Worm (Caenorhabditis elegans) whole organism, late embryonic: ENCODE results near the gene tbx-33.

ENCODE experiments used
- C08G9.2 ChIP-seq: sonication (generic microtip); optimal IDR thresholded peaks from 2 replicates; lab custom pipeline; 2016; ENCODE audit warnings: mild to moderate bottlenecking, missing genetic modification characterization, moderate library complexity, missing compliant biosample characterization
- F13H6.1 ChIP-seq: sonication (generic microtip); optimal IDR thresholded peaks from 2 replicates; lab custom pipeline; 2016; ENCODE audit warnings: missing genetic modification characterization, missing compliant biosample characterization
- ahr-1 ChIP-seq: sonication (generic microtip); optimal IDR thresholded peaks from 2 replicates; lab custom pipeline; 2016; ENCODE audit warnings: missing genetic modification characterization, missing compliant biosample characterization
- ceh-19 ChIP-seq: fragments of 200-800 bp; sonication (Bioruptor generic); optimal IDR thresholded peaks from 2 replicates; lab custom pipeline; 2018; ENCODE audit warnings: mild to moderate bottlenecking, missing genetic modification characterization, missing compliant biosample characterization
- ceh-22 ChIP-seq: sonication (generic microtip); optimal IDR thresholded peaks from 2 replicates; lab custom pipeline; 2017; ENCODE audit warnings: missing biosample characterization, missing genetic modification characterization
- ceh-24 ChIP-seq: sonication (generic microtip); optimal IDR thresholded peaks from 2 replicates; lab custom pipeline; 2016; ENCODE audit warnings: mild to moderate bottlenecking, missing genetic modification characterization, missing compliant biosample characterization
- ceh-34 ChIP-seq: sonication (generic microtip); optimal IDR thresholded peaks from 2 replicates; lab custom pipeline; 2016; ENCODE audit warnings: mild to moderate bottlenecking, missing genetic modification characterization, missing compliant biosample characterization
- ceh-45 ChIP-seq: fragments of 200-800 bp; sonication (Bioruptor generic); IDR thresholded peaks from 2 replicates; pipeline ENCODE4 v1.3.6; 2022; ENCODE audit warnings: missing genetic modification reagents, missing genetic modification characterization, missing compliant biosample characterization
- ceh-48 ChIP-seq: sonication (generic microtip); optimal IDR thresholded peaks from 2 replicates; lab custom pipeline; 2016; ENCODE audit warnings: missing genetic modification characterization, inconsistent platforms, missing compliant biosample characterization
- ceh-6 ChIP-seq: fragments of 200-800 bp; sonication (Bioruptor generic); optimal IDR thresholded peaks from 2 replicates; lab custom pipeline; 2018; ENCODE audit warnings: mild to moderate bottlenecking, missing genetic modification characterization, missing compliant biosample characterization
- ceh-9 ChIP-seq: sonication (generic microtip); optimal IDR thresholded peaks from 2 replicates; lab custom pipeline; 2016; ENCODE audit warnings: mild to moderate bottlenecking, missing genetic modification characterization, inconsistent platforms, missing compliant biosample characterization
- che-1 ChIP-seq: sonication (generic microtip); optimal IDR thresholded peaks from 2 replicates; lab custom pipeline; 2016; ENCODE audit warnings: mild to moderate bottlenecking, missing genetic modification characterization, missing compliant biosample characterization
- dve-1 ChIP-seq: sonication (generic microtip); optimal IDR thresholded peaks from 2 replicates; lab custom pipeline; 2017; ENCODE audit warnings: antibody characterized with exemption, mild to moderate bottlenecking, missing genetic modification characterization, missing compliant biosample characterization
- ets-4 ChIP-seq: sonication (generic microtip); optimal IDR thresholded peaks from 2 replicates; lab custom pipeline; 2016; ENCODE audit warnings: missing genetic modification characterization, missing compliant biosample characterization
- gmeb-2 ChIP-seq: sonication (generic microtip); optimal IDR thresholded peaks from 2 replicates; lab custom pipeline; 2016; ENCODE audit warnings: missing genetic modification characterization, inconsistent platforms, missing compliant biosample characterization
- hlh-15 ChIP-seq: sonication (generic microtip); optimal IDR thresholded peaks from 2 replicates; lab custom pipeline; 2016; ENCODE audit warnings: missing genetic modification characterization, missing compliant biosample characterization
- hlh-6 ChIP-seq: sonication (generic microtip); optimal IDR thresholded peaks from 2 replicates; lab custom pipeline; 2016; ENCODE audit warnings: missing genotype, missing genetic modification characterization, missing compliant biosample characterization
- hlh-8 ChIP-seq: sonication (generic microtip); optimal IDR thresholded peaks from 2 replicates; lab custom pipeline; 2016; ENCODE audit warnings: missing genotype, missing genetic modification characterization, missing compliant biosample characterization
- nhr-11 ChIP-seq: fragments of 150-350 bp; optimal IDR thresholded peaks from 2 replicates; lab custom pipeline; 2014; ENCODE audit warnings: missing biosample characterization, missing genetic modification characterization
- odd-2 ChIP-seq: sonication (generic microtip); optimal IDR thresholded peaks from 2 replicates; lab custom pipeline; 2017; ENCODE audit warnings: antibody characterized with exemption, mild to moderate bottlenecking, missing genetic modification characterization, missing compliant biosample characterization
- pat-9 ChIP-seq: fragments of 200-800 bp; sonication (Bioruptor generic); optimal IDR thresholded peaks from 2 replicates; lab custom pipeline; 2018; ENCODE audit warnings: mild to moderate bottlenecking, missing genetic modification characterization, moderate library complexity, missing compliant biosample characterization
- pax-1 ChIP-seq: fragments of 150-350 bp; optimal IDR thresholded peaks from 2 replicates; lab custom pipeline; 2014; ENCODE audit warnings: missing biosample characterization, missing genetic modification characterization
- pha-4 ChIP-seq: fragments of 150-350 bp; optimal IDR thresholded peaks from 2 replicates; lab custom pipeline; 2018; ENCODE audit warnings: missing biosample characterization, missing genetic modification reagents, missing genetic modification characterization
- sdc-2 ChIP-seq: sonication (generic microtip); optimal IDR thresholded peaks from 2 replicates; lab custom pipeline; 2016; ENCODE audit warnings: missing genotype, missing genetic modification characterization, missing compliant biosample characterization
- sox-2 ChIP-seq: fragments of 200-800 bp; sonication (Bioruptor generic); IDR thresholded peaks from 2 replicates; pipeline ENCODE4 v1.3.6; 2022; ENCODE audit warnings: missing genetic modification reagents, missing genetic modification characterization, missing compliant biosample characterization
- sox-4 ChIP-seq: sonication (generic microtip); optimal IDR thresholded peaks from 2 replicates; lab custom pipeline; 2017; ENCODE audit warnings: mild to moderate bottlenecking, missing genetic modification characterization, inconsistent platforms, missing compliant biosample characterization
- tbx-2 ChIP-seq: sonication (generic microtip); optimal IDR thresholded peaks from 2 replicates; lab custom pipeline; 2016; ENCODE audit warnings: missing genetic modification characterization, missing compliant biosample characterization
- tbx-7 ChIP-seq: sonication (generic microtip); optimal IDR thresholded peaks from 2 replicates; lab custom pipeline; 2016; ENCODE audit warnings: missing genotype, missing genetic modification characterization, missing compliant biosample characterization
- ttx-3 ChIP-seq: sonication (generic microtip); optimal IDR thresholded peaks from 2 replicates; lab custom pipeline; 2016; ENCODE audit warnings: missing genetic modification reagents, missing genetic modification characterization, missing compliant biosample characterization
- unc-3 ChIP-seq, 2 experiments: fragments of 200-800 bp in 1 of 2; sonication (Bioruptor generic) in 1 of 2; sonication (generic microtip) in 1 of 2; conservative IDR thresholded peaks in 1 of 2; optimal IDR thresholded peaks in 1 of 2; 2 replicates each; pipeline versions ENCODE4 v1.3.6 to Lab custom; 2016 to 2022; ENCODE audit warnings: missing compliant biosample characterization in 2 of 2, missing genetic modification characterization in 2 of 2, missing genetic modification reagents in 1 of 2
- unc-42 ChIP-seq: sonication (generic microtip); optimal IDR thresholded peaks from 2 replicates; lab custom pipeline; 2016; ENCODE audit warnings: missing genotype, missing genetic modification characterization, missing compliant biosample characterization
- unc-55 ChIP-seq: sonication (generic microtip); optimal IDR thresholded peaks from 2 replicates; lab custom pipeline; 2017; ENCODE audit warnings: missing biosample characterization, missing genetic modification reagents, missing genetic modification characterization
- unc-86 ChIP-seq: sonication (generic microtip); optimal IDR thresholded peaks from 2 replicates; lab custom pipeline; 2016; ENCODE audit warnings: missing genetic modification characterization, missing compliant biosample characterization
- ztf-16 ChIP-seq: sonication (generic microtip); optimal IDR thresholded peaks from 2 replicates; lab custom pipeline; 2017; ENCODE audit warnings: missing genetic modification characterization, missing compliant biosample characterization

tbx-33 gene

DNA sequence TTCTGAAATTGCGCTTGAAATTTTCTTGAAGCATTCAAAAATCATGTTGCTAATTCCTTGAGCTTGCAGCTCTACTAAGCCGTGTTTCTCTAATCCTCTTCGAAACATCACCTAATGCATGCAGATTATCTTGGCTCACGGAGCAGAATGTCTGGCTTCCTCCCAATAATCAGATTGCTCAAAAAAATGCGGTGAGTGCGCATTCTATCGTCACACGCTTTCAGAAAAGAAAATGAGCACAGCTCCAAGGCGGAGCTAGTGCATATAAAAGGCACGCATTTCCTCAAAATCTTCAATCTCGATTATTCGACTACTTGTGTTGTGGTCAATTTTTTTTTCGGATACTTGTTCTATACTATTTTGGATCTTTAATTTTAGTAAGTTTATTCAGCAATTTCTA is 4.7 kb upstream of the tbx-33 start:
- TF ChIP-seq ceh-48 (tag; lab: Kevin White, UChicago): no peak
- TF ChIP-seq tbx-2 (tag; lab: Kevin White, UChicago): no peak
- no peak for TF ChIP-seq gmeb-2 (tag; lab: Kevin White, UChicago)
- TF ChIP-seq pat-9 (tag; lab: Kevin White, UChicago): no peak
- peak; percentile 90 for TF ChIP-seq unc-42 (tag; lab: Kevin White, UChicago)

DNA sequence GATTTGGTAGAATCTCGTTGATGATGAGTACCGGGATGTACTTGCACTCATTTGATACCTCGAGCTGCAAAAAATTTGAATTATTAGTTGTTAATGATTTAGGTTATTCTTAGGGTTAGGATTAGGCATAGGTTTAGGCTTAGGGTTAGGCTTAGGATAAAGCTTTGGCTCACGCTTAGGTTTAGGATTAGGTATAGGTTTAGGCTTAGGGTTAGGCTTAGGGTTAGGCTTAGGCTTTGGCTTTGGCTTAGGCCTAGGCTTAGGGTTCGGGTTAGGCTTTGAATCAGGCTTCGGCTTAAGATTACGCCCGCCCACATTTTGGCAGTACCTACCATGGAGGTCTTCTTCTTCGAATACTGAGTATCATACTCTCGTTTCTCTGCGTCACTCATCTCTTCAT is 1.6 kb downstream of the tbx-33 start:
- TF ChIP-seq tbx-7 (tag; lab: Kevin White, UChicago) (no peak), dve-1 (tag; lab: Kevin White, UChicago) (peak; percentile 51)
- TF ChIP-seq, all 69 proteins: peak for 1

DNA sequence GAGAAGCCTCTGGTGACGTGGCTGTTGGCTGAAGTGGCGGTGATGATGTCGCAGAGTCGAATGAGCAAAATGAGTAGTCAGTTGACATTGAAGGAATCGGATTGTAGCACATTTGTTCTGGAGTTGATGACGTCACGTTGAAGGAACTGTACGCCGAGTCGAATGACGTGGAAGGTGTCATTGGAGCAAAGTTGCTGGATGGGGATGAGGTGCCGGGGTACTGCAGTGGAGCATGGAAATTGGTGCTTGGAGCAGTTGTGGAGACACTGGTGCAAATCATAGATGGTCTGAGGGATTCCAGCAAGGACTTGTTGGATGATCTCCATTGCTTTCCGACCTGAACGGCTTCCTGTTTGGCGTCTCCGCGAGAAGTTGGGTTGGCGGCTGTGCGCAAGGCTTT is 3.2 kb downstream of the tbx-33 start:
- no peak for TF ChIP-seq unc-3 (GFP tag; conservative IDR thresholded peaks at IDR 0.05; lab: Robert Waterston, UW)
- TF ChIP-seq unc-3 (tag; optimal IDR thresholded peaks at IDR 0.05; lab: Kevin White, UChicago): no peak
- TF ChIP-seq sdc-2 (tag; lab: Kevin White, UChicago): no peak
- no peak for TF ChIP-seq che-1 (tag; lab: Kevin White, UChicago)
- TF ChIP-seq ztf-16 (tag; lab: Kevin White, UChicago): no peak
- TF ChIP-seq nhr-11 (tag; lab: Kevin White, UChicago): no peak
- no peak for TF ChIP-seq sox-4 (tag; lab: Kevin White, UChicago)
- no peak for TF ChIP-seq ceh-22
- TF ChIP-seq F13H6.1 (tag; lab: Kevin White, UChicago): no peak
- TF ChIP-seq pax-1 (tag; lab: Kevin White, UChicago): no peak
- no peak for TF ChIP-seq unc-86 (tag; lab: Kevin White, UChicago)

DNA sequence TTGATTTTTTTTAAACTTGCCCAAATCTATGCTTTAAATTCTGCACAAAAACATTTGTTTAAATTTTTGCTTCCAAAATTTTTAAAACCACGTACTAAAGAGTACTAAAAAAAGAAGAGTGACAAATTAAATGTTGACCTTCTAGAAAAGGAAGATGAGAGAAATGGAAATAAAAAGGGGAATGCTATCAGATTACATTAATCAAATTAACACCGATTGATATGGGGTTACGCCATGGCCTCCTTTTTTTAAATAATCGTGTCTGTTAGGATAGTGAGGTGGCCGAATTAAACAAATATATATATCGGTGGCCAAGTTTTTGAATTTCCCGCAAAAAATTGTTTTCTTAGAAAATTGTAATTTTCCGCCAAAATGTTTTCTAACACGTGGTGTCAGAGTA is 4.3 kb downstream of the tbx-33 start:
- TF ChIP-seq nhr-11 (tag; lab: Kevin White, UChicago): no peak
- no peak for TF ChIP-seq ceh-9 (tag; lab: Kevin White, UChicago)
- TF ChIP-seq ceh-34 (tag; lab: Kevin White, UChicago): no peak
- TF ChIP-seq ets-4 (tag; lab: Kevin White, UChicago): no peak
- no peak for TF ChIP-seq hlh-15 (tag; lab: Kevin White, UChicago)
- no peak for TF ChIP-seq sox-2 (GFP tag; lab: Robert Waterston, UW)
- TF ChIP-seq hlh-6: no peak
- TF ChIP-seq ttx-3 (tag; lab: Kevin White, UChicago): no peak
- TF ChIP-seq C08G9.2 (tag; lab: Kevin White, UChicago): no peak
- TF ChIP-seq unc-55: no peak
- no peak for TF ChIP-seq odd-2 (tag; lab: Kevin White, UChicago)
- no peak for TF ChIP-seq ceh-45 (GFP tag; lab: Robert Waterston, UW)
- TF ChIP-seq ceh-6 (GFP tag; lab: Kevin White, UChicago): no peak
- no peak for TF ChIP-seq ceh-22
- TF ChIP-seq che-1 (tag; lab: Kevin White, UChicago): no peak
- TF ChIP-seq ahr-1 (tag; lab: Kevin White, UChicago): no peak
- TF ChIP-seq unc-42 (tag; lab: Kevin White, UChicago): no peak
- TF ChIP-seq sox-4 (tag; lab: Kevin White, UChicago): no peak
- TF ChIP-seq dve-1 (tag; lab: Kevin White, UChicago): no peak
- no peak for TF ChIP-seq ceh-19 (GFP tag; lab: Kevin White, UChicago)

DNA sequence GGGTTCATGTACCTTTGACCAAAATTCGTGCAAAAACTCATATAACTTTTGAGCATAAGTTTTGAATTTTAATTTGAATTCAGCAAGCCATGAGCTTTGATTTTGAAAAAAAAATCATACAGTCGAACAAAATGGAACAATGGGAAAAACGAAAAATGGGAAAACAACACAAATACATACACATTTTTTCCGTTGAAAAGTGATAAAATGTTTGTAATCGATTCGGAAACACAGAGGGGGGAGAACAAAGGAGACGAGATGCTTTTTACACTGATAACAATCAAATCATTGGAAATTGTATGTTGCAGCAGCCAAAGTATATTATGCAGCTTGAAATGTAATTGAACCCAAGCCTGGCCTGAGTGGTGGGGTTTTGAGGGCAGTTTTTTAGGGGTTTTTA is 5.5 kb downstream of the tbx-33 start:
- no peak for TF ChIP-seq sdc-2 (tag; lab: Kevin White, UChicago)
- no peak for TF ChIP-seq hlh-8 (tag; lab: Kevin White, UChicago)
- TF ChIP-seq ceh-24 (tag; lab: Kevin White, UChicago): no peak
- no peak for TF ChIP-seq pha-4 (tag; lab: Kevin White, UChicago)
- TF ChIP-seq C08G9.2 (tag; lab: Kevin White, UChicago): no peak
- TF ChIP-seq ets-4 (tag; lab: Kevin White, UChicago): no peak
